Fruit fly (Drosophila melanogaster) whole organism, adult: ENCODE data around the gene Sap47.
"Not testable (repeated sequence)": the region's sequence is repeated elsewhere in the genome, so short reads cannot be mapped to it uniquely, and the experiment has no call there.

Experiments used
- CG11617 ChIP-seq: fragments of 200-800 bp; sonication (Bioruptor generic); optimal IDR thresholded peaks from 2 replicates; lab custom pipeline; 2017; ENCODE audit warnings: mild to moderate bottlenecking, missing biosample characterization, missing genetic modification reagents, missing genetic modification characterization
- CG12768 ChIP-seq: fragments of 200-800 bp; sonication (Bioruptor generic); optimal IDR thresholded peaks from 2 replicates; lab custom pipeline; 2017; ENCODE audit warnings: missing biosample characterization, missing genetic modification characterization, mild to moderate bottlenecking, moderate library complexity, missing genetic modification reagents
- CG14711 ChIP-seq: fragments of 200-800 bp; sonication (Bioruptor generic); optimal IDR thresholded peaks from 2 replicates; lab custom pipeline; 2018; ENCODE audit warnings: missing biosample characterization, mild to moderate bottlenecking, missing genetic modification characterization, moderate library complexity
- CG1620 ChIP-seq: fragments of 200-800 bp; sonication (Bioruptor generic); optimal IDR thresholded peaks from 2 replicates; lab custom pipeline; 2016; ENCODE audit warnings: missing biosample characterization, missing genetic modification characterization
- CG33017 ChIP-seq: fragments of 200-800 bp; sonication (Bioruptor generic); optimal IDR thresholded peaks from 2 replicates; lab custom pipeline; 2018; ENCODE audit warnings: missing biosample characterization, mild to moderate bottlenecking, missing genetic modification characterization, moderate library complexity
- CG5204 ChIP-seq: fragments of 200-800 bp; sonication (Bioruptor generic); optimal IDR thresholded peaks from 2 replicates; lab custom pipeline; 2016; ENCODE audit warnings: missing biosample characterization, missing genetic modification characterization
- CG7045 ChIP-seq: fragments of 200-800 bp; sonication (Bioruptor generic); optimal IDR thresholded peaks from 2 replicates; lab custom pipeline; 2017; ENCODE audit warnings: missing biosample characterization, mild to moderate bottlenecking, missing genetic modification characterization
- CG7101 ChIP-seq: fragments of 200-800 bp; sonication (Bioruptor generic); optimal IDR thresholded peaks from 2 replicates; lab custom pipeline; 2018; ENCODE audit warnings: missing biosample characterization, mild to moderate bottlenecking, missing genetic modification characterization, moderate library complexity
- Clk ChIP-seq: fragments of 200-800 bp; sonication (Bioruptor generic); optimal IDR thresholded peaks from 2 replicates; lab custom pipeline; 2017; ENCODE audit warnings: missing biosample characterization, missing genetic modification characterization
- Crg-1 ChIP-seq: fragments of 200-800 bp; sonication (Bioruptor generic); optimal IDR thresholded peaks from 2 replicates; lab custom pipeline; 2016; ENCODE audit warnings: missing biosample characterization, missing genetic modification characterization
- Hr96 ChIP-seq: fragments of 200-800 bp; sonication (Bioruptor generic); optimal IDR thresholded peaks from 2 replicates; lab custom pipeline; 2016; ENCODE audit warnings: missing biosample characterization, missing genetic modification characterization
- Mnt ChIP-seq: fragments of 200-800 bp; sonication (Bioruptor generic); optimal IDR thresholded peaks from 2 replicates; lab custom pipeline; 2016; ENCODE audit warnings: missing biosample characterization, mild to moderate bottlenecking, missing genetic modification characterization
- bab1 ChIP-seq: fragments of 200-800 bp; sonication (Bioruptor generic); optimal IDR thresholded peaks from 3 replicates; lab custom pipeline; 2019; ENCODE audit warnings: missing biosample characterization, mild to moderate bottlenecking, missing genetic modification characterization, moderate library complexity
- cic ChIP-seq: fragments of 200-800 bp; sonication (Bioruptor generic); optimal IDR thresholded peaks from 2 replicates; lab custom pipeline; 2017; ENCODE audit warnings: missing biosample characterization, mild to moderate bottlenecking, missing genetic modification characterization, moderate library complexity
- cnc ChIP-seq, 2 experiments: fragments of >200 bp; optimal IDR thresholded peaks; 2 replicates each; lab custom pipeline; 2017
- kay ChIP-seq: fragments of 200-800 bp; sonication (Bioruptor generic); peaks from one replicate; lab custom pipeline; 2016; ENCODE audit warnings: missing biosample characterization, missing genetic modification characterization, borderline replicate concordance
- ovo ChIP-seq: fragments of 200-800 bp; sonication (Bioruptor generic); optimal IDR thresholded peaks from 2 replicates; lab custom pipeline; 2016; ENCODE audit warnings: missing biosample characterization, missing genetic modification characterization
- pad ChIP-seq: fragments of 200-800 bp; sonication (Bioruptor generic); optimal IDR thresholded peaks from 3 replicates; lab custom pipeline; 2017; ENCODE audit warnings: missing biosample characterization, missing genetic modification characterization, mild to moderate bottlenecking, moderate library complexity, missing genetic modification reagents
- tj ChIP-seq: fragments of 200-800 bp; sonication (Bioruptor generic); optimal IDR thresholded peaks from 3 replicates; lab custom pipeline; 2017; ENCODE audit warnings: missing biosample characterization, mild to moderate bottlenecking, missing genetic modification characterization, moderate library complexity
- toe ChIP-seq: fragments of 200-800 bp; sonication (Bioruptor generic); optimal IDR thresholded peaks from 2 replicates; lab custom pipeline; 2016; ENCODE audit warnings: missing biosample characterization, missing genetic modification characterization

Sap47 gene

DNA sequence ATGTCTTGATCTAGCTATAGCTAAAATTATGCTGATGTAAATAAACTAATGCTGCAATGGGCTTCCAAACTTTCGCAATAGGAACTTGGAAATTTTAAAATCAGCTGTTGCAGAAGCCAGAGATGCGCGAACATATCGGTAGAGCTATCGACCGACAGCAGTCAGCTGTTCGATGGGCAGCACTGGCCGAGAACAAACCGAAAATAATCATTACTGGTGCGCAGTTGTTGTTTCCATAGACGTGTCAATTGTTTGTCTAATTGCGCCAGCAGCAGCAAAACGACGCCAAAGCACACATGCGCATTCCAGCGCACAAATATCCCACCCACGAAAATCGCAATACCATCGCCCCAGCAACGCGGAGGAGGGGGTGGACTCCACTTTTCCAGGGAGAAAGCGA lies at the start of gene Sap47:
Gene Sap47 (plus strand): TSS at position 149 of the 400 bp plus-strand sequence.
- TF ChIP-seq tj (peak; percentile 15), Crg-1 (GFP tag; lab: Kevin White, UChicago) (no peak), bab1 (GFP tag; lab: Kevin White, UChicago) (peak; percentile 74), CG1620 (GFP tag; lab: Kevin White, UChicago) (peak; percentile 15), Mnt (GFP tag; lab: Kevin White, UChicago) (peak; percentile 44), CG11617 (GFP tag; lab: Kevin White, UChicago) (no peak), CG12768 (peak; percentile 25), cic (GFP tag; lab: Kevin White, UChicago) (peak; percentile 47)

dm6 chr3R:15891188-15891820 lies 43.6 kb upstream of the Sap47 start:
- no peak for TF ChIP-seq CG7101 (tag; lab: Kevin White, UChicago)
- TF ChIP-seq cnc (optimal IDR thresholded peaks at IDR 0.05; lab: Kevin White, UChicago), result no peak
- TF ChIP-seq Clk (GFP tag; lab: Kevin White, UChicago), result no peak
- TF ChIP-seq pad (GFP tag; lab: Kevin White, UChicago), result no peak
- TF ChIP-seq ovo, result no peak
- TF ChIP-seq kay (GFP tag; lab: Kevin White, UChicago), result peak; percentile 67

DNA sequence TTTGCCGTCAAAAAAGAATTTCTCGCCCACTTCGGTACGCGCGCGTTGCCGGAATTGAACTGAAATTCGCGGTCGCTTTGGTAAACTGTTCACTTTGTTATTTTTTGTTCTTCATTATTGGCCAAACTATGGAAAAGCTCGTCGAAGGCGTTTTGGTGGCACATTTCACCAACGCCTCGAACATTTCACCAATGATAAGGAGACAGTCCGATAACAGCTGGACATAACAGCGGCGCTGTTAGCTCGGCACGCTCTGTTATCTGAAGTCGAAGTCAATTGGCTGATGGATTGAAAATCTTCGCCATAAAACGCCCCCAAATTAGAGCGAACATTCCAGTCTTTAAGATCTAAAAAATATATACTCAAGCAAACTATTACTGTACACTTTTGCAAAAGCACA lies 38.9 kb upstream of the Sap47 start, which contains the start of gene CG14877:
Gene CG14877 (minus strand): TSS at position 101 of the 400 bp plus-strand sequence.
- no peak for TF ChIP-seq CG12768
- no peak for TF ChIP-seq CG1620 (GFP tag; lab: Kevin White, UChicago)
- TF ChIP-seq toe (GFP tag; lab: Kevin White, UChicago), result no peak

DNA sequence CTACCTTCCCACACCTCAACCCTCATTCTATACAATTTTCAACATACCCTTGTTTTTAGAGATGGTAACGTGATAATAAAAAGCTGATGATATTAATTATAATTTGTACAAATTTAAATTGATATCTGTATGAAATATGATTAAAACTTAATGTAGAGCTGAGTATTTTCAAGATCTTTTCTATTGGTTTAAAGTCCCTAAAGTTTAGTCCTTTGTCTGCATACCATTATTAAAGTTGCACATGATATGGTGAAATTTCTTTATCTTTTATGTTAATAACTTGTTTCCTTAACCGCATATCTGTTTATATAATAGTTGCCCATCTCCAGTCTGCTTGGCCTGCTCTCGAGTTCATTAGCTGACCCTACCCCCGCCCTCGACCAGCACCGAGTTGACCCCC lies 36.6 kb upstream of the Sap47 start:
- TF ChIP-seq Hr96 (no peak), cnc (optimal IDR thresholded peaks at IDR 0.05; lab: Kevin White, UChicago) (no peak), CG7101 (tag; lab: Kevin White, UChicago) (peak; percentile 63), CG12768 (peak; percentile 61), CG33017 (tag; lab: Kevin White, UChicago) (peak; percentile 64), toe (GFP tag; lab: Kevin White, UChicago) (peak; percentile 38), CG7045 (GFP tag; lab: Kevin White, UChicago) (peak; percentile 36), pad (GFP tag; lab: Kevin White, UChicago) (no peak), CG11617 (GFP tag; lab: Kevin White, UChicago) (peak; percentile 37), CG14711 (tag; lab: Kevin White, UChicago) (peak; percentile 32), Crg-1 (GFP tag; lab: Kevin White, UChicago) (no peak), CG5204 (peak; percentile 18)

DNA sequence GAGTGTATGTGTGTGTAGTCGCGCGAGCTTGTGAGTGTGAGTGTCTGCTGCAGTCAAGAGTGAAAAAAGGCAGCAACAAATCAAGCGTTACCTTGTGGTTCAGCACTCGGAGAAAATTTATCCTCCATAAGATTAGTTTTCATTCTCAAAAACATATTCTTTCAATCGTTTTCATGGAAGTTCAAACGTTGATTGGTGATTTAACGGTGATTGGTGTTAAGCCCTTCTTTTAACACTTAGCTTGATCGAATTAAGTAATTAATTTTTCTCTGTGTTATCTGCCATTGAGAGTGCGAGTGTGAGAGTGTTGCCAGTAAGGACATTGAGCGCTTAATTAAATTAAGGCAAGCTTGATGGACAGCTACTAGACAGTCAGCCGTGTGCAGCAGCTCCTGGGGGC lies 35.2 kb upstream of the Sap47 start:
- TF ChIP-seq CG7101 (tag; lab: Kevin White, UChicago) (peak; percentile 19), bab1 (GFP tag; lab: Kevin White, UChicago) (no peak), Hr96 (peak; percentile 32), CG14711 (tag; lab: Kevin White, UChicago) (peak; percentile 10), CG33017 (tag; lab: Kevin White, UChicago) (peak; percentile 44), CG11617 (GFP tag; lab: Kevin White, UChicago) (no peak), pad (GFP tag; lab: Kevin White, UChicago) (no peak), cnc (optimal IDR thresholded peaks at IDR 0.05; lab: Kevin White, UChicago) (no peak), Crg-1 (GFP tag; lab: Kevin White, UChicago) (no peak), CG1620 (GFP tag; lab: Kevin White, UChicago) (no peak), CG5204 (peak; percentile 53), Mnt (GFP tag; lab: Kevin White, UChicago) (no peak), tj (no peak), ovo (no peak), Clk (GFP tag; lab: Kevin White, UChicago) (no peak), CG12768 (peak; percentile 14), cic (GFP tag; lab: Kevin White, UChicago) (no peak), toe (GFP tag; lab: Kevin White, UChicago) (peak; percentile 12), kay (GFP tag; lab: Kevin White, UChicago) (no peak), CG7045 (GFP tag; lab: Kevin White, UChicago) (peak; percentile 68)

DNA sequence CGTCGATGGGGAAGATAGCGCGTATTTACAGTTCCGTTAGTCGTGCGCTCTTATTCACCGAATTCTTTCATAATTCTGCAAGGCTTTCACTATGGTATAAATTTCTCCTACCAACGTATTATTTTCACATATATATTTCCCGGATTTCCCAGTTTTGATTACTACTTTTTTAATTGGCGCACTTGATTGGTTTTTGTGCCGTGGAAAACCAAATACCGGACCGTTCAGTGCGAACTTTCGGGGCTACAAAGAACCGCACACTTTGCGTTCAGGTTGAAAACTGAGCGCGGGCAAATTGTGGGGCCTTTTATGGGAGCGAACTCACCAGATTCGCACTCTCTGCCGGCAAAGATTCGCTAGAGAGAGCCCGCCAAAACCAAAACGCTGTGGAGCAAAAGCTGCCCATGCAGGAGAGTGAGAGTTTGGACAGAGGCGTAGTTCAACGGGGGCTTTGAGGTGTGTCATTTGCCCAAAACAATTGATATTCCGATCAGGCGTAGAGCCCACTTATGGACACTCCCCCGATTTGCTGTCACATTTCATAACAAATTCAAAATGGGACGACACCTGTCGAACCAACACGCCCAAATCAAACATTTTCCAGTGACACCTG lies 33.7 kb upstream of the Sap47 start:
- peak; percentile 89 for TF ChIP-seq pad (GFP tag; lab: Kevin White, UChicago)
- peak; percentile 70 for TF ChIP-seq ovo

DNA sequence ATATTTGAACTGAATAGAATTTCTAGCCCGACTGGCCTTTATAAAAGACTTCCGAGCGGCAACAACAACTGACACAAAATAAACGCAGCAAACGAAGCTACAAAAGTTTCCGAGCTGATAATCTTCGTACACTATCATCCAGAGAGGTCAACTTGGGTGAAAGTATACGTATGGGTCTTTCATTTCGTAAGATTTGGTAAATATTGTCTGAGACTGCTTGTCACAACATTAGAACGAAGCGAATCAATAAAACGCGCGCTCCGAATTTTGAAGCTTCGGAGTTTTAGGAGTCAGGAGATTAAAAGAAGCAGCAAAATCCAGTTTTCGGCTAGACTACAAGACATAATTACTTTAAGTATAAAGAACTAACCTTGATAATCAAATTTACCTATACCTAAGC lies 30.4 kb upstream of the Sap47 start, which contains the start of gene glob1:
Gene glob1 (minus strand): TSS at position 101 of the 400 bp plus-strand sequence.
- TF ChIP-seq Crg-1, pad, Clk (GFP tag; lab: Kevin White, UChicago): not testable (repeated sequence)
